Worm (Caenorhabditis elegans) whole organism, L4 larva: ENCODE results near the gene rsp-4.

ENCODE experiments used
- F10B5.3 ChIP-seq: sonication (generic microtip); optimal IDR thresholded peaks from 2 replicates; lab custom pipeline; 2016; ENCODE audit warnings: mild to moderate bottlenecking, missing genetic modification characterization, missing compliant biosample characterization
- F37D6.2 ChIP-seq: sonication (generic microtip); optimal IDR thresholded peaks from 2 replicates; lab custom pipeline; 2016; ENCODE audit warnings: mild to moderate bottlenecking, missing genetic modification characterization, missing compliant biosample characterization
- F44E2.7 ChIP-seq: fragments of 200-800 bp; sonication (Bioruptor generic); IDR thresholded peaks from 2 replicates; pipeline ENCODE4 v2.1.2; 2022; ENCODE audit warnings: missing genetic modification characterization, missing compliant biosample characterization
- R02D3.7 ChIP-seq: fragments of 150-350 bp; sonication (generic microtip); optimal IDR thresholded peaks from 3 replicates; lab custom pipeline; 2014; ENCODE audit warnings: missing biosample characterization, missing genetic modification characterization
- T20F7.1 ChIP-seq: fragments of 200-800 bp; sonication (Bioruptor generic); optimal IDR thresholded peaks from 2 replicates; lab custom pipeline; 2018; ENCODE audit warnings: mild to moderate bottlenecking, missing genetic modification characterization, missing compliant biosample characterization
- Y105C5A.15 ChIP-seq: fragments of 200-800 bp; sonication (Bioruptor generic); IDR thresholded peaks from 2 replicates; pipeline ENCODE4 v1.3.6; 2022; ENCODE audit warnings: missing genetic modification characterization, missing compliant biosample characterization
- Y48G9A.11 ChIP-seq: fragments of 200-800 bp; sonication (Bioruptor generic); IDR thresholded peaks from 2 replicates; pipeline ENCODE4 v1.3.6; 2022; ENCODE audit warnings: missing genetic modification reagents, missing genetic modification characterization, missing compliant biosample characterization
- ceh-44 ChIP-seq: fragments of 200-800 bp; sonication (Bioruptor generic); IDR thresholded peaks from 2 replicates; pipeline ENCODE4 v1.3.6; 2022; ENCODE audit warnings: missing genetic modification reagents, missing genetic modification characterization, missing compliant biosample characterization
- ceh-62 ChIP-seq: sonication (generic microtip); optimal IDR thresholded peaks from 2 replicates; lab custom pipeline; 2017; ENCODE audit warnings: missing biosample characterization, missing genetic modification characterization
- ceh-82 ChIP-seq: sonication (generic microtip); optimal IDR thresholded peaks from 2 replicates; lab custom pipeline; 2017; ENCODE audit warnings: missing biosample characterization, missing genetic modification characterization
- cey-2 ChIP-seq: sonication (generic microtip); optimal IDR thresholded peaks from 3 replicates; lab custom pipeline; 2017; ENCODE audit warnings: missing genetic modification characterization, mild to moderate bottlenecking, missing compliant biosample characterization, antibody characterized with exemption, borderline replicate concordance; ENCODE audit not compliant: insufficient read depth
- daf-16 ChIP-seq, 3 experiments: sonication (generic microtip); optimal IDR thresholded peaks; 2 replicates each; lab custom pipeline; 2016 to 2017; ENCODE audit warnings: missing genetic modification characterization in 3 of 3, missing genetic modification reagents in 3 of 3, mild to moderate bottlenecking in 2 of 3, missing compliant biosample characterization in 2 of 3, missing biosample characterization in 1 of 3, moderate library complexity in 1 of 3
- daf-19 ChIP-seq: fragments of 200-800 bp; sonication (Bioruptor generic); conservative IDR thresholded peaks from 2 replicates; pipeline ENCODE4 v1.3.6; 2022; ENCODE audit warnings: missing genetic modification characterization, missing compliant biosample characterization
- daf-8 ChIP-seq: fragments of 200-800 bp; sonication (Bioruptor generic); IDR thresholded peaks from 2 replicates; pipeline ENCODE4 v1.3.6; 2022; ENCODE audit warnings: missing genetic modification characterization, missing compliant biosample characterization
- dve-1 ChIP-seq: sonication (generic microtip); optimal IDR thresholded peaks from 2 replicates; lab custom pipeline; 2017; ENCODE audit warnings: antibody characterized with exemption, mild to moderate bottlenecking, missing genetic modification characterization, missing compliant biosample characterization; ENCODE audit not compliant: insufficient read depth
- egl-27 ChIP-seq: sonication (generic microtip); optimal IDR thresholded peaks from 3 replicates; lab custom pipeline; 2017; ENCODE audit warnings: missing biosample characterization, missing genetic modification reagents, missing genetic modification characterization
- fkh-10 ChIP-seq: fragments of 150-350 bp; optimal IDR thresholded peaks from 2 replicates; lab custom pipeline; 2014; ENCODE audit warnings: missing biosample characterization, missing genetic modification reagents, missing genetic modification characterization
- fos-1 ChIP-seq: fragments of 150-350 bp; optimal IDR thresholded peaks from 2 replicates; lab custom pipeline; 2014; ENCODE audit warnings: missing biosample characterization, missing genetic modification characterization
- hlh-11 ChIP-seq: fragments of 200-800 bp; sonication (Bioruptor generic); optimal IDR thresholded peaks from 2 replicates; lab custom pipeline; 2018; ENCODE audit warnings: mild to moderate bottlenecking, missing genetic modification characterization, missing compliant biosample characterization
- hlh-30 ChIP-seq: sonication (generic microtip); optimal IDR thresholded peaks from 2 replicates; lab custom pipeline; 2017; ENCODE audit warnings: antibody characterized with exemption, mild to moderate bottlenecking, missing genetic modification characterization, missing compliant biosample characterization; ENCODE audit not compliant: insufficient read depth
- lin-1 ChIP-seq: fragments of 200-800 bp; sonication (Bioruptor generic); IDR thresholded peaks from 2 replicates; pipeline ENCODE4 v1.3.6; 2022; ENCODE audit warnings: missing genetic modification reagents, missing genetic modification characterization, missing compliant biosample characterization
- lin-13 ChIP-seq: fragments of 150-350 bp; optimal IDR thresholded peaks from 2 replicates; lab custom pipeline; 2014; ENCODE audit warnings: missing biosample characterization, missing genetic modification reagents, missing genetic modification characterization
- lin-15B ChIP-seq: fragments of 150-350 bp; sonication (generic microtip); optimal IDR thresholded peaks from 3 replicates; lab custom pipeline; 2014; ENCODE audit warnings: missing biosample characterization, missing genetic modification characterization
- lin-29 ChIP-seq: fragments of 200-800 bp; sonication (Bioruptor generic); IDR thresholded peaks from 2 replicates; pipeline ENCODE4 v1.3.6; 2022; ENCODE audit warnings: missing genetic modification reagents, missing genetic modification characterization, missing compliant biosample characterization
- lir-3 ChIP-seq: sonication (generic microtip); optimal IDR thresholded peaks from 2 replicates; lab custom pipeline; 2016; ENCODE audit warnings: mild to moderate bottlenecking, missing genetic modification characterization, missing compliant biosample characterization
- lsy-2 ChIP-seq, 2 experiments: fragments of 150-350 bp in 1 of 2; sonication (generic microtip) in 1 of 2; optimal IDR thresholded peaks; 2 replicates each; lab custom pipeline; 2014 to 2017; ENCODE audit warnings: missing biosample characterization in 2 of 2, missing genetic modification characterization in 2 of 2
- madf-5 ChIP-seq, 2 experiments: fragments of 200-800 bp; sonication (Bioruptor generic); IDR thresholded peaks; 2 replicates each; pipeline ENCODE4 v1.3.6; 2022; ENCODE audit warnings: missing compliant biosample characterization in 2 of 2, missing genetic modification characterization in 2 of 2
- mdl-1 ChIP-seq, 2 experiments: fragments of 150-350 bp in 1 of 2; sonication (generic microtip) in 1 of 2; optimal IDR thresholded peaks; 2 replicates each; lab custom pipeline; 2014 to 2017; ENCODE audit warnings: missing biosample characterization in 2 of 2, missing genetic modification characterization in 2 of 2
- mdt-29 ChIP-seq: fragments of 200-800 bp; sonication (Bioruptor generic); IDR thresholded peaks from 2 replicates; pipeline ENCODE4 v1.3.6; 2022; ENCODE audit warnings: missing genetic modification reagents, missing genetic modification characterization, missing compliant biosample characterization
- mes-2 ChIP-seq: sonication (generic microtip); optimal IDR thresholded peaks from 2 replicates; lab custom pipeline; 2016; ENCODE audit warnings: missing genotype, mild to moderate bottlenecking, missing genetic modification characterization, missing compliant biosample characterization; ENCODE audit not compliant: poor library complexity, severe bottlenecking
- mxl-3 ChIP-seq: fragments of 200-800 bp; sonication (Bioruptor generic); optimal IDR thresholded peaks from 2 replicates; lab custom pipeline; 2018; ENCODE audit warnings: mild to moderate bottlenecking, missing genetic modification characterization, missing compliant biosample characterization
- nhr-102 ChIP-seq: sonication (generic microtip); optimal IDR thresholded peaks from 2 replicates; lab custom pipeline; 2016; ENCODE audit warnings: mild to moderate bottlenecking, missing genetic modification characterization, moderate library complexity, missing compliant biosample characterization
- nhr-25 ChIP-seq: sonication (generic microtip); optimal IDR thresholded peaks from 2 replicates; lab custom pipeline; 2017; ENCODE audit warnings: missing genetic modification characterization, mild to moderate bottlenecking, missing compliant biosample characterization, antibody characterized with exemption, moderate library complexity, borderline replicate concordance; ENCODE audit not compliant: insufficient read depth
- nhr-28 ChIP-seq: fragments of 150-350 bp; optimal IDR thresholded peaks from 2 replicates; lab custom pipeline; 2014; ENCODE audit warnings: missing biosample characterization, missing genetic modification characterization
- nhr-41 ChIP-seq: fragments of 200-800 bp; sonication (Bioruptor generic); IDR thresholded peaks from 2 replicates; pipeline ENCODE4 v1.3.6; 2022; ENCODE audit warnings: missing genetic modification reagents, missing genetic modification characterization, missing compliant biosample characterization
- nhr-48 ChIP-seq: sonication (generic microtip); optimal IDR thresholded peaks from 2 replicates; lab custom pipeline; 2016; ENCODE audit warnings: mild to moderate bottlenecking, missing genetic modification characterization, missing compliant biosample characterization
- nhr-77 ChIP-seq: fragments of 150-350 bp; optimal IDR thresholded peaks from 2 replicates; lab custom pipeline; 2014; ENCODE audit warnings: missing biosample characterization, missing genetic modification characterization
- saeg-2 ChIP-seq: fragments of 200-800 bp; sonication (Bioruptor generic); IDR thresholded peaks from 2 replicates; pipeline ENCODE4 v1.3.6; 2022; ENCODE audit warnings: missing genetic modification reagents, missing genetic modification characterization, missing compliant biosample characterization
- sdz-12 ChIP-seq: fragments of 200-800 bp; sonication (Bioruptor generic); optimal IDR thresholded peaks from 2 replicates; lab custom pipeline; 2018; ENCODE audit warnings: mild to moderate bottlenecking, missing genetic modification characterization, missing compliant biosample characterization
- skn-1 ChIP-seq: fragments of 150-350 bp; optimal IDR thresholded peaks from 2 replicates; lab custom pipeline; 2014; ENCODE audit warnings: missing biosample characterization, missing genetic modification characterization
- snpc-1.2 ChIP-seq: fragments of 200-800 bp; sonication (Bioruptor generic); IDR thresholded peaks from 2 replicates; pipeline ENCODE4 v1.3.6; 2022; ENCODE audit warnings: missing genetic modification reagents, missing genetic modification characterization, missing compliant biosample characterization
- spr-1 ChIP-seq: sonication (generic microtip); optimal IDR thresholded peaks from 2 replicates; lab custom pipeline; 2016; ENCODE audit warnings: mild to moderate bottlenecking, missing genetic modification characterization, missing compliant biosample characterization
- tag-97 ChIP-seq: fragments of 200-800 bp; sonication (Bioruptor generic); IDR thresholded peaks from 2 replicates; pipeline ENCODE4 v1.3.6; 2022; ENCODE audit warnings: missing genetic modification characterization, missing compliant biosample characterization
- unc-62 ChIP-seq, 3 experiments: fragments of 150-350 bp in 1 of 3; sonication (generic microtip); optimal IDR thresholded peaks in 2 of 3; peaks in 1 of 3; 1 replicate in 1 of 3; 2 replicates in 2 of 3; lab custom pipeline; 2014 to 2017; ENCODE audit warnings: missing biosample characterization in 3 of 3, missing genetic modification characterization in 3 of 3, missing genetic modification reagents in 3 of 3, missing genotype in 1 of 3
- vab-7 ChIP-seq: fragments of 200-800 bp; sonication (Bioruptor generic); IDR thresholded peaks from 2 replicates; pipeline ENCODE4 v1.3.6; 2022; ENCODE audit warnings: missing genetic modification reagents, missing genetic modification characterization, missing compliant biosample characterization
- zfp-3 ChIP-seq: fragments of 200-800 bp; sonication (Bioruptor generic); conservative IDR thresholded peaks from 2 replicates; pipeline ENCODE4 v1.3.6; 2022; ENCODE audit warnings: missing genetic modification reagents, missing genetic modification characterization, missing compliant biosample characterization
- zip-2 ChIP-seq: fragments of 150-350 bp; optimal IDR thresholded peaks from 2 replicates; lab custom pipeline; 2014; ENCODE audit warnings: missing biosample characterization, missing genetic modification characterization
- ztf-7 ChIP-seq: fragments of 150-350 bp; optimal IDR thresholded peaks from 2 replicates; lab custom pipeline; 2014; ENCODE audit warnings: missing biosample characterization, missing genetic modification characterization

The rsp-4 gene

ce11 chrII:5373275-5374047 is 15.2 kb downstream of the rsp-4 start, which contains the start of the genes agt-2 and F09E5.3:
Gene agt-2, minus strand, starts transcription at chrII:5373827.
Gene F09E5.3, plus strand, starts transcription at chrII:5373997.
- TF ChIP-seq ceh-44 (GFP tag; lab: Robert Waterston, UW) (no peak), skn-1 (tag; lab: Kevin White, UChicago) (no peak), unc-62 (GFP tag; optimal IDR thresholded peaks at IDR 0.05 in 1 of 2; lab: Kevin White, UChicago) (peak in 1 of 2 experiments; percentile 88), unc-62 (tag; optimal IDR thresholded peaks at IDR 0.05; lab: Kevin White, UChicago) (no peak), hlh-30 (tag; lab: Kevin White, UChicago) (peak; percentile 81), dve-1 (tag; lab: Kevin White, UChicago) (peak; percentile 91), vab-7 (no peak), F37D6.2 (tag; lab: Kevin White, UChicago) (peak; percentile 83), daf-16 (GFP tag; optimal IDR thresholded peaks at IDR 0.05; lab: Kevin White, UChicago) (peak in 1 of 2 experiments; percentile 19), daf-16 (tag; optimal IDR thresholded peaks at IDR 0.05; lab: Kevin White, UChicago) (peak; percentile 19), lin-15B (tag; lab: Kevin White, UChicago) (no peak), hlh-11 (tag; lab: Kevin White, UChicago) (peak; percentile 83), fos-1 (tag; lab: Kevin White, UChicago) (no peak), nhr-48 (tag; lab: Kevin White, UChicago) (peak; percentile 67), saeg-2 (no peak), cey-2 (tag; lab: Kevin White, UChicago) (no peak), daf-8 (GFP tag; lab: Robert Waterston, UW) (no peak), F44E2.7 (GFP tag; lab: Robert Waterston, UW) (no peak), nhr-77 (tag; lab: Kevin White, UChicago) (peak; percentile 82), Y48G9A.11 (no peak), mdl-1 (tag; optimal IDR thresholded peaks at IDR 0.05; lab: Kevin White, UChicago) (peak in 1 of 2 experiments; percentile 42), fkh-10 (GFP tag; lab: Kevin White, UChicago) (peak; percentile 86), lin-29 (GFP tag; lab: Robert Waterston, UW) (peak; percentile 51; the same call in 1 of the 2 replicates), F10B5.3 (tag; lab: Kevin White, UChicago) (peak; percentile 65), nhr-41 (GFP tag; lab: Robert Waterston, UW) (no peak), zip-2 (tag; lab: Kevin White, UChicago) (peak; percentile 48), lsy-2 (tag; optimal IDR thresholded peaks at IDR 0.05; lab: Kevin White, UChicago) (peak; percentile 68 to 96), spr-1 (tag; lab: Kevin White, UChicago) (peak; percentile 80), snpc-1.2 (GFP tag; lab: Robert Waterston, UW) (no peak), mes-2 (tag; lab: Kevin White, UChicago) (peak; percentile 93), lir-3 (tag; lab: Kevin White, UChicago) (no peak), nhr-102 (tag; lab: Kevin White, UChicago) (peak; percentile 79), nhr-28 (peak; percentile 34), zfp-3 (GFP tag; lab: Robert Waterston, UW) (peak; percentile 74), ceh-62 (no peak), tag-97 (no peak), mdt-29 (no peak), R02D3.7 (tag; lab: Kevin White, UChicago) (no peak), lin-1 (GFP tag; lab: Robert Waterston, UW) (no peak), daf-19 (GFP tag; lab: Robert Waterston, UW) (peak; percentile 79; the same call in 1 of the 2 replicates), Y105C5A.15 (GFP tag; lab: Robert Waterston, UW) (no peak), mxl-3 (GFP tag; lab: Kevin White, UChicago) (peak; percentile 62), madf-5 (GFP tag; IDR thresholded peaks at IDR 0.05; lab: Robert Waterston, UW) (no peak), ztf-7 (tag; lab: Kevin White, UChicago) (peak; percentile 47), T20F7.1 (peak; percentile 80), nhr-25 (peak; percentile 73), lin-13 (GFP tag; lab: Kevin White, UChicago) (peak; percentile 84), egl-27 (no peak), ceh-82 (no peak), sdz-12 (no peak)
